Worm (Caenorhabditis elegans): ENCODE results near the gene lin-23.

ce11 chrII:6327317-6327716 lies 43.8 kb upstream of the lin-23 start:
- TF ChIP-seq nhr-6 (tag; optimal IDR thresholded peaks at IDR 0.05) (no peak), dve-1 (tag; optimal IDR thresholded peaks at IDR 0.05; ENCODE audit: insufficient read depth) (peak; percentile 75), duxl-1 (tag; optimal IDR thresholded peaks at IDR 0.05; ENCODE audit: poor library complexity) (no peak), T26A8.4 (GFP tag; IDR thresholded peaks at IDR 0.05) (no peak), unc-62 (GFP tag; optimal IDR thresholded peaks at IDR 0.05 in 1 of 2) (no peak), unc-62 (tag; optimal IDR thresholded peaks at IDR 0.05) (no peak), zag-1 (tag; optimal IDR thresholded peaks at IDR 0.05) (no peak), ceh-82 (tag; optimal IDR thresholded peaks at IDR 0.05) (no peak)

All from whole organism, L4 larva.